Worm (Caenorhabditis elegans): ENCODE measurements around the gene skr-8.

Gene skr-8

DNA sequence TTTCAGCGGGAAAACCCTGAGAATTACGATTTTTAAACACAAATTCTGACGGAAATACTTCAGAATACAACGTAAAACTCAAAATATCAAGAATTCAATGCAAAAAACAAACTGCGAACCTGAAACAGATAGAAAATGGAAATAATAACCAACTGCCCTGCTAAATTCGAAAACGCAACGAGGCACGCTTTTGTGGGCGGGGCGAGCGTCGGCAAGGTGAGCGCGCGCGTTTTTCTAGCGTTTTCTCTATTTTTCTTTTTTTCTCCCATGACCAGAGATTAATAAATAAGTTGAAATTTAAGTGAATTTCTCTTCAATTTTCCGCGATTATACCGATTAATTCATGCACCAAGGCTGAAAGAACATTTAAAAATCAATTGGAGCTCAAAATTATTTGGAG lies 47.0 kb downstream of the skr-8 start, which contains the start of gene uaf-2:
Gene uaf-2, minus strand, starts transcription at position 183 of the 400 bp plus-strand sequence.
- TF ChIP-seq W03F9.2 (tag; optimal IDR thresholded peaks at IDR 0.05), result peak; percentile 30
- no peak for TF ChIP-seq dao-5 (tag; optimal IDR thresholded peaks at IDR 0.05)
- TF ChIP-seq him-1 (tag; optimal IDR thresholded peaks at IDR 0.05), result no peak

DNA sequence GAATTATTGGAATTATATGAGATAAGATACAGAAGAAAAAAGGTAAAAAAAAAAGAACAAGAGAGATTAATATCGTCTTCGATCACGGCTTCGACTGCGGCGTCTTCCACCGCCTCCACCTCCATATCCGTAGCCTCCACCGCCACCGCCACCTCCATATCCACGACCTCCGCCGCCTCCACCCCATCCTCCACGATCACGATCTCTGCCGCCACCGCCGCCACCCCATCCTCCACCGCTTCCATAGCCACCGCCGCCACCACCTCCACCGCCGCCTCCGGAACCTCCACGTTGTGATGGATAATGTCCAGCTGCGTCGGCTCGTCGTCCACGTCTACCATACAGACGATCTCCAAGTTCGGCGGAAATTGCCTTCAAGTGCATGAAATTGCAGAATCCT lies 48.8 kb downstream of the skr-8 start:
- no peak for TF ChIP-seq him-1 (tag; optimal IDR thresholded peaks at IDR 0.05)
- no peak for TF ChIP-seq W03F9.2 (tag; optimal IDR thresholded peaks at IDR 0.05)
- no peak for TF ChIP-seq dao-5 (tag; optimal IDR thresholded peaks at IDR 0.05)

DNA sequence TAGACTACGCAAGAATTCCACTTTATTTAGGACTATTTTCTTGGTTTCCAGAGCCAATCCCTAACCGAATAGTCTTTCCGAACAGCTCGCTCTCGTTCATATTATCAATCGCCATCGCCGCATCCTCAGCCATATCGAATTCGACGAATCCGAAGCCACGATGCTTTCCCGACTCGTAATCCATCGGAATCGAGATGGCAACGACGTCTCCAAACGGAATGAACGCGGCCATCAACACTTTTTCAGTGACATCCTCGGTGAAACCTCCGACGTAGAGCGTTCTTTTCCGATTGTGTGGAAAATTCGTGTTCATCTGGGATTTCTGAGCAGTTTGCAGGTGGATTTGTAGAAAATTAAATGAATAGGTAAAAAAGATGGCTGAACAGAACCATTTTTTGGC lies 49.3 kb downstream of the skr-8 start, which contains the start of gene cyn-13:
Gene cyn-13, minus strand, starts transcription at position 313 of the 400 bp plus-strand sequence.
- no peak for TF ChIP-seq him-1 (tag; optimal IDR thresholded peaks at IDR 0.05)
- no peak for TF ChIP-seq dao-5 (tag; optimal IDR thresholded peaks at IDR 0.05)
- TF ChIP-seq W03F9.2 (tag; optimal IDR thresholded peaks at IDR 0.05), result no peak
